Fruit fly (Drosophila melanogaster) whole organism, embryonic: ENCODE measurements around the gene CG6659.

Experiments
- CG10462 ChIP-seq: fragments of 200-800 bp; sonication (Bioruptor generic); optimal IDR thresholded peaks from 2 replicates; lab custom pipeline; 2016; ENCODE audit warnings: missing biosample characterization, missing genetic modification characterization
- CG11504 ChIP-seq: fragments of 200-800 bp; sonication (Bioruptor generic); optimal IDR thresholded peaks from 3 replicates; lab custom pipeline; 2019; ENCODE audit warnings: missing biosample characterization, mild to moderate bottlenecking, missing genetic modification characterization, moderate library complexity
- CG12391 ChIP-seq: fragments of 200-800 bp; sonication (Bioruptor generic); optimal IDR thresholded peaks from 3 replicates; lab custom pipeline; 2018; ENCODE audit warnings: missing biosample characterization, mild to moderate bottlenecking, missing genetic modification characterization, moderate library complexity
- CG13424 ChIP-seq: fragments of 200-800 bp; sonication (Bioruptor generic); optimal IDR thresholded peaks from 2 replicates; lab custom pipeline; 2019; ENCODE audit warnings: missing biosample characterization, mild to moderate bottlenecking, missing genetic modification characterization, moderate library complexity
- CG14965 ChIP-seq: fragments of 200-800 bp; sonication (Bioruptor generic); optimal IDR thresholded peaks from 2 replicates; lab custom pipeline; 2016; ENCODE audit warnings: missing biosample characterization, missing genetic modification characterization, borderline replicate concordance
- CG15514 ChIP-seq: fragments of 200-800 bp; sonication (Bioruptor generic); optimal IDR thresholded peaks from 3 replicates; lab custom pipeline; 2017; ENCODE audit warnings: missing biosample characterization, missing genetic modification characterization, mild to moderate bottlenecking, moderate library complexity, missing genetic modification reagents
- CG16813 ChIP-seq: fragments of 200-800 bp; sonication (Bioruptor generic); IDR thresholded peaks from 3 replicates; pipeline ENCODE4 v1.3.6; 2022; ENCODE audit warnings: missing biosample characterization, missing genetic modification characterization; ENCODE audit not compliant: partially characterized antibody
- CG2712 ChIP-seq: fragments of 200-800 bp; optimal IDR thresholded peaks from 3 replicates; lab custom pipeline; 2019; ENCODE audit warnings: missing biosample characterization, mild to moderate bottlenecking, missing genetic modification characterization, moderate library complexity
- CG2889 ChIP-seq: fragments of 200-800 bp; sonication (Bioruptor generic); IDR thresholded peaks from 3 replicates; pipeline ENCODE4 v1.3.6; 2022; ENCODE audit warnings: missing biosample characterization, missing genetic modification characterization
- CG31224 ChIP-seq: fragments of 200-800 bp; sonication (Bioruptor generic); IDR thresholded peaks from 2 replicates; pipeline ENCODE4 v1.3.6; 2022; ENCODE audit warnings: missing biosample characterization, missing genetic modification characterization
- CG31365 ChIP-seq: fragments of 200-800 bp; sonication (Bioruptor generic); optimal IDR thresholded peaks from 2 replicates; lab custom pipeline; 2018; ENCODE audit warnings: missing biosample characterization, mild to moderate bottlenecking, missing genetic modification characterization
- CG31388 ChIP-seq: fragments of 200-800 bp; sonication (Bioruptor generic); optimal IDR thresholded peaks from 2 replicates; lab custom pipeline; 2016; ENCODE audit warnings: missing biosample characterization, missing genetic modification characterization
- CG34422 ChIP-seq: fragments of 200-800 bp; sonication (Bioruptor generic); IDR thresholded peaks from 3 replicates; pipeline ENCODE4 v1.3.6; 2022; ENCODE audit warnings: missing biosample characterization, missing genetic modification characterization
- CG3847 ChIP-seq: fragments of 200-800 bp; sonication (Bioruptor generic); IDR thresholded peaks from 2 replicates; pipeline ENCODE4 v1.3.6; 2022; ENCODE audit warnings: missing biosample characterization, missing genetic modification characterization
- CG4854 ChIP-seq: fragments of 200-800 bp; sonication (Bioruptor generic); optimal IDR thresholded peaks from 2 replicates; lab custom pipeline; 2016; ENCODE audit warnings: missing biosample characterization, missing genetic modification characterization, inconsistent platforms
- CG6683 ChIP-seq: fragments of 200-800 bp; sonication (Bioruptor generic); optimal IDR thresholded peaks from 2 replicates; lab custom pipeline; 2017; ENCODE audit warnings: missing biosample characterization, mild to moderate bottlenecking, missing genetic modification characterization, missing genetic modification reagents
- CG8089 ChIP-seq: fragments of 200-800 bp; sonication (Bioruptor generic); optimal IDR thresholded peaks from 3 replicates; lab custom pipeline; 2016; ENCODE audit warnings: missing biosample characterization, missing genetic modification characterization
- CG8765 ChIP-seq: fragments of 200-800 bp; sonication (Bioruptor generic); IDR thresholded peaks from 2 replicates; pipeline ENCODE4 v1.3.6; 2022; ENCODE audit warnings: missing biosample characterization, missing genetic modification characterization
- CG9437 ChIP-seq: fragments of 200-800 bp; sonication (Bioruptor generic); optimal IDR thresholded peaks from 2 replicates; lab custom pipeline; 2018; ENCODE audit warnings: missing biosample characterization, mild to moderate bottlenecking, missing genetic modification characterization
- CG9609 ChIP-seq: fragments of 200-800 bp; sonication (Bioruptor generic); optimal IDR thresholded peaks from 3 replicates; lab custom pipeline; 2016; ENCODE audit warnings: missing biosample characterization, missing genetic modification characterization
- CG9797 ChIP-seq: fragments of 200-800 bp; sonication (Bioruptor generic); optimal IDR thresholded peaks from 3 replicates; lab custom pipeline; 2018; ENCODE audit warnings: missing biosample characterization, mild to moderate bottlenecking, missing genetic modification characterization
- Deaf1 ChIP-seq: fragments of 200-800 bp; optimal IDR thresholded peaks from 3 replicates; lab custom pipeline; 2019; ENCODE audit warnings: missing biosample characterization, mild to moderate bottlenecking, missing genetic modification characterization, moderate library complexity
- Ets97D ChIP-seq: fragments of 200-800 bp; sonication (Bioruptor generic); optimal IDR thresholded peaks from 3 replicates; lab custom pipeline; 2016; ENCODE audit warnings: missing biosample characterization, missing genetic modification characterization
- GATAe ChIP-seq: fragments of 200-800 bp; sonication (Bioruptor generic); conservative IDR thresholded peaks from 2 replicates; pipeline ENCODE4 v1.3.6; 2022; ENCODE audit warnings: missing biosample characterization, missing genetic modification characterization
- Gsc ChIP-seq: fragments of 200-800 bp; sonication (Bioruptor generic); IDR thresholded peaks from 2 replicates; pipeline ENCODE4 v1.3.6; 2022; ENCODE audit warnings: missing biosample characterization, missing genetic modification characterization
- HmgZ ChIP-seq: fragments of 200-800 bp; sonication (Bioruptor generic); optimal IDR thresholded peaks from 2 replicates; lab custom pipeline; 2018; ENCODE audit warnings: missing biosample characterization, mild to moderate bottlenecking, missing genetic modification characterization
- Hr51 ChIP-seq, 2 experiments: fragments of 200-800 bp; sonication (Bioruptor generic); optimal IDR thresholded peaks; 2 replicates in 1 of 2; 3 replicates in 1 of 2; lab custom pipeline; 2016 to 2018; ENCODE audit warnings: missing biosample characterization in 2 of 2, missing genetic modification characterization in 2 of 2, mild to moderate bottlenecking in 1 of 2, moderate library complexity in 1 of 2
- Kr ChIP-seq: fragments of 200-800 bp; sonication (Bioruptor generic); optimal IDR thresholded peaks from 2 replicates; lab custom pipeline; 2017; ENCODE audit warnings: missing biosample characterization, mild to moderate bottlenecking, missing genetic modification characterization
- Lim3 ChIP-seq: fragments of 200-800 bp; sonication (Bioruptor generic); IDR thresholded peaks from 2 replicates; pipeline ENCODE4 v1.3.6; 2022; ENCODE audit warnings: missing biosample characterization, missing genetic modification characterization
- Myb ChIP-seq: fragments of 200-800 bp; sonication (Bioruptor generic); optimal IDR thresholded peaks from 2 replicates; lab custom pipeline; 2016; ENCODE audit warnings: missing biosample characterization, missing genetic modification characterization
- Oli ChIP-seq: fragments of 200-800 bp; sonication (Bioruptor generic); optimal IDR thresholded peaks from 2 replicates; lab custom pipeline; 2018; ENCODE audit warnings: missing biosample characterization, mild to moderate bottlenecking, missing genetic modification characterization, moderate library complexity
- Opbp ChIP-seq: fragments of 200-800 bp; sonication (Bioruptor generic); IDR thresholded peaks from 3 replicates; pipeline ENCODE4 v1.3.6; 2022; ENCODE audit warnings: missing biosample characterization, missing genetic modification characterization; ENCODE audit not compliant: partially characterized antibody
- Poxn ChIP-seq: fragments of 200-800 bp; sonication (Bioruptor generic); IDR thresholded peaks from 2 replicates; pipeline ENCODE4 v1.3.6; 2022; ENCODE audit warnings: missing biosample characterization, missing genetic modification characterization
- Sry-β ChIP-seq: fragments of 200-800 bp; sonication (Bioruptor generic); optimal IDR thresholded peaks from 2 replicates; lab custom pipeline; 2018; ENCODE audit warnings: missing biosample characterization, mild to moderate bottlenecking, missing genetic modification characterization, moderate library complexity
- Vsx1 ChIP-seq: fragments of 200-800 bp; sonication (Bioruptor generic); optimal IDR thresholded peaks from 2 replicates; lab custom pipeline; 2017; ENCODE audit warnings: missing biosample characterization, mild to moderate bottlenecking, missing genetic modification characterization, missing genetic modification reagents
- ash1 ChIP-seq: fragments of 200-800 bp; sonication (Bioruptor generic); optimal IDR thresholded peaks from 2 replicates; lab custom pipeline; 2018; ENCODE audit warnings: missing biosample characterization, mild to moderate bottlenecking, missing genetic modification characterization
- caup ChIP-seq: fragments of 200-800 bp; sonication (Bioruptor generic); optimal IDR thresholded peaks from 3 replicates; lab custom pipeline; 2017; ENCODE audit warnings: missing biosample characterization, mild to moderate bottlenecking, missing genetic modification characterization, moderate library complexity; ENCODE audit not compliant: severe bottlenecking
- chif ChIP-seq, 2 experiments: fragments of 200-800 bp; sonication (Bioruptor generic); optimal IDR thresholded peaks; 3 replicates each; lab custom pipeline; 2016; ENCODE audit warnings: missing biosample characterization in 2 of 2, missing genetic modification characterization in 2 of 2
- dmrt99B ChIP-seq: fragments of 200-800 bp; sonication (Bioruptor generic); optimal IDR thresholded peaks from 2 replicates; lab custom pipeline; 2018; ENCODE audit warnings: missing biosample characterization, mild to moderate bottlenecking, missing genetic modification characterization, moderate library complexity
- en ChIP-seq: fragments of 200-800 bp; sonication (Bioruptor generic); optimal IDR thresholded peaks from 2 replicates; lab custom pipeline; 2016; ENCODE audit warnings: missing biosample characterization, missing genetic modification characterization
- gce ChIP-seq: fragments of 200-800 bp; sonication (Bioruptor generic); IDR thresholded peaks from 3 replicates; pipeline ENCODE4 v1.3.6; 2022; ENCODE audit warnings: missing biosample characterization, missing genetic modification characterization
- gem ChIP-seq: fragments of 200-800 bp; sonication (Bioruptor generic); optimal IDR thresholded peaks from 2 replicates; lab custom pipeline; 2019; ENCODE audit warnings: missing biosample characterization, mild to moderate bottlenecking, missing genetic modification characterization, moderate library complexity
- grau ChIP-seq: fragments of 200-800 bp; optimal IDR thresholded peaks from 3 replicates; lab custom pipeline; 2019; ENCODE audit warnings: missing biosample characterization, mild to moderate bottlenecking, missing genetic modification characterization, moderate library complexity
- h ChIP-seq: fragments of >200 bp; optimal IDR thresholded peaks from 2 replicates; lab custom pipeline; 2017
- hbn ChIP-seq: fragments of 200-800 bp; sonication (Bioruptor generic); IDR thresholded peaks from 2 replicates; pipeline ENCODE4 v1.3.6; 2022; ENCODE audit warnings: missing biosample characterization, missing genetic modification characterization; ENCODE audit not compliant: partially characterized antibody
- lab ChIP-seq: fragments of 200-800 bp; sonication (Bioruptor generic); optimal IDR thresholded peaks from 3 replicates; lab custom pipeline; 2017; ENCODE audit warnings: missing biosample characterization, missing genetic modification characterization, mild to moderate bottlenecking, moderate library complexity, missing genetic modification reagents
- pho ChIP-seq: fragments of 200-800 bp; sonication (Bioruptor generic); optimal IDR thresholded peaks from 2 replicates; lab custom pipeline; 2016; ENCODE audit warnings: missing biosample characterization, missing genetic modification characterization
- repo ChIP-seq: fragments of 200-800 bp; sonication (Bioruptor generic); optimal IDR thresholded peaks from 2 replicates; lab custom pipeline; 2016; ENCODE audit warnings: missing biosample characterization, missing genetic modification characterization
- row ChIP-seq: fragments of 200-800 bp; sonication (Bioruptor generic); IDR thresholded peaks from 3 replicates; pipeline ENCODE4 v1.3.6; 2022; ENCODE audit warnings: missing biosample characterization, missing genetic modification characterization
- wek ChIP-seq: fragments of 200-800 bp; sonication (Bioruptor generic); optimal IDR thresholded peaks from 3 replicates; lab custom pipeline; 2018; ENCODE audit warnings: missing biosample characterization, mild to moderate bottlenecking, missing genetic modification characterization, moderate library complexity
- zen ChIP-seq: fragments of 200-800 bp; sonication (Bioruptor generic); optimal IDR thresholded peaks from 3 replicates; lab custom pipeline; 2018; ENCODE audit warnings: missing biosample characterization, mild to moderate bottlenecking, missing genetic modification characterization, moderate library complexity

Gene CG6659

DNA sequence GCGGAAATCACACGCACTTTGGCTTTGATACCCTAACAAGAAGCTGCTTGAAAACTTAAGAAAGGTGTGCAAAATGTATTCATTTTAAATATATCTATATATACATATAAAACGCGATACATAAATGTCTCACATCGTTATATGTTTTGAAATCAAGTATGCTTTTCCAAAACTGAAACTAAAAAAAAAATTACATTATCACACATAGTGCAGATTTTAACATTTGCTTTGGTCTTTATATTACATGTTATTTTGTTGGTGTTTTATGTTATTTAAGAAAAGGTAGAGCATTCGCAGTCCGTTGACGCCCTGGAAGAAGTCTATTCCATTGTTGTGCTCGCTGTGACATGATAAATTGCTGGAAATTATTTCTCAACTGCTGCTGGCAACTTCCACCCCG lies 39.0 kb downstream of the CG6659 start (continued):
- TF ChIP-seq grau (tag; lab: Kevin White, UChicago): peak; percentile 11
- no peak for TF ChIP-seq CG9797
- peak in 1 of 2 experiments; percentile 15 for TF ChIP-seq Hr51 (GFP tag; optimal IDR thresholded peaks at IDR 0.05; lab: Kevin White, UChicago)
- TF ChIP-seq Poxn (GFP tag; lab: Robert Waterston, UW): no peak
- no peak for TF ChIP-seq CG6683 (GFP tag; lab: Kevin White, UChicago)
- TF ChIP-seq en: no peak
- TF ChIP-seq gce (GFP tag; lab: Robert Waterston, UW): no peak
- no peak for TF ChIP-seq GATAe (GFP tag; lab: Robert Waterston, UW)
- TF ChIP-seq caup: no peak
- TF ChIP-seq CG13424 (tag; lab: Kevin White, UChicago): peak; percentile 30
- TF ChIP-seq Ets97D (GFP tag; lab: Kevin White, UChicago): no peak
- TF ChIP-seq pho (GFP tag; lab: Kevin White, UChicago): no peak
- TF ChIP-seq CG11504 (tag; lab: Kevin White, UChicago): peak; percentile 44
- TF ChIP-seq ash1 (GFP tag; lab: Kevin White, UChicago): no peak
- TF ChIP-seq HmgZ (tag; lab: Kevin White, UChicago): no peak
- peak; percentile 2 for TF ChIP-seq Oli
- no peak for TF ChIP-seq CG9437 (GFP tag; lab: Kevin White, UChicago)
- no peak for TF ChIP-seq Gsc (GFP tag; lab: Robert Waterston, UW)
- no peak for TF ChIP-seq Lim3 (GFP tag; lab: Robert Waterston, UW)
- TF ChIP-seq h (lab: Kevin White, UChicago): no peak
- TF ChIP-seq CG34422 (GFP tag; lab: Robert Waterston, UW): no peak
- no peak for TF ChIP-seq CG10462 (GFP tag; lab: Kevin White, UChicago)
- no peak for TF ChIP-seq Deaf1 (tag; lab: Kevin White, UChicago)
- TF ChIP-seq repo (GFP tag; lab: Kevin White, UChicago): no peak
- TF ChIP-seq CG8765 (GFP tag; lab: Robert Waterston, UW): no peak
- TF ChIP-seq CG15514: no peak
- TF ChIP-seq gem (tag; lab: Kevin White, UChicago): peak; percentile 43
- no peak for TF ChIP-seq zen
- TF ChIP-seq CG2889: no peak
- no peak for TF ChIP-seq CG8089
- TF ChIP-seq CG31224 (GFP tag; lab: Robert Waterston, UW): no peak
- no peak for TF ChIP-seq Myb (GFP tag; lab: Kevin White, UChicago)
- no peak for TF ChIP-seq Kr (GFP tag; lab: Kevin White, UChicago)
- peak; percentile 2 for TF ChIP-seq CG2712 (tag; lab: Kevin White, UChicago)
- no peak for TF ChIP-seq Sry-β (GFP tag; lab: Kevin White, UChicago)
- no peak for TF ChIP-seq CG31365 (tag; lab: Kevin White, UChicago)
- peak; percentile 38; the same call in 1 of the 3 replicates for TF ChIP-seq row
- no peak for TF ChIP-seq CG9609 (GFP tag; lab: Kevin White, UChicago)
- no peak for TF ChIP-seq hbn (GFP tag; lab: Robert Waterston, UW)
- TF ChIP-seq CG31388: no peak
- no peak for TF ChIP-seq CG12391 (tag; lab: Kevin White, UChicago)
- peak; percentile 4 for TF ChIP-seq lab (GFP tag; lab: Kevin White, UChicago)
- TF ChIP-seq wek (GFP tag; lab: Kevin White, UChicago): no peak
- TF ChIP-seq CG14965 (GFP tag; lab: Kevin White, UChicago): no peak
- TF ChIP-seq CG16813 (GFP tag; lab: Robert Waterston, UW): no peak
- TF ChIP-seq chif (GFP tag; optimal IDR thresholded peaks at IDR 0.05; lab: Kevin White, UChicago): no peak
- TF ChIP-seq dmrt99B (tag; lab: Kevin White, UChicago): peak; percentile 19
- TF ChIP-seq Vsx1 (GFP tag; lab: Kevin White, UChicago): no peak
- TF ChIP-seq CG4854 (GFP tag; lab: Kevin White, UChicago): no peak
- no peak for TF ChIP-seq Opbp (GFP tag; lab: Robert Waterston, UW)
- no peak for TF ChIP-seq CG3847
